Worm (Caenorhabditis elegans): Measurements from ENCODE around the gene C50E10.1.

- TF ChIP-seq lin-13 (tag; optimal IDR thresholded peaks at IDR 0.05) (no peak), drap-1 (GFP tag; optimal IDR thresholded peaks at IDR 0.05) (no peak), elt-3 (tag; optimal IDR thresholded peaks at IDR 0.05) (no peak), snpc-4 (tag; optimal IDR thresholded peaks at IDR 0.05) (no peak), mab-5 (tag; optimal IDR thresholded peaks at IDR 0.05) (no peak), unc-39 (tag; optimal IDR thresholded peaks at IDR 0.05) (no peak), nhr-237 (tag; optimal IDR thresholded peaks at IDR 0.05) (no peak), lsy-2 (tag; optimal IDR thresholded peaks at IDR 0.05) (no peak), elt-1 (tag; optimal IDR thresholded peaks at IDR 0.05; ENCODE audit: borderline replicate concordance, insufficient read depth) (no peak), unc-62 (GFP tag; optimal IDR thresholded peaks at IDR 0.05) (peak; percentile 48), ceh-83 (GFP tag; optimal IDR thresholded peaks at IDR 0.05) (no peak), nhr-2 (tag; optimal IDR thresholded peaks at IDR 0.05) (no peak), nhr-28 (tag; optimal IDR thresholded peaks at IDR 0.05) (no peak)
These were observed 38.2 kb downstream of the C50E10.1 start, which contains the start of gene faxc-1 for ce11 chrII:12263971-12264554.
